Worm (Caenorhabditis elegans) whole organism, L1 larva: Measurements from ENCODE around the gene kdp-1.

Experiments used
- aly-2 ChIP-seq: fragments of 150-350 bp; optimal IDR thresholded peaks from 2 replicates; lab custom pipeline; 2014; ENCODE audit warnings: missing biosample characterization, missing genetic modification characterization
- fos-1 ChIP-seq: fragments of 150-350 bp; optimal IDR thresholded peaks from 2 replicates; lab custom pipeline; 2014; ENCODE audit warnings: missing biosample characterization, missing genetic modification characterization
- isw-1 ChIP-seq: fragments of 200-800 bp; sonication (Bioruptor generic); IDR thresholded peaks from 2 replicates; pipeline ENCODE4 v1.3.6; 2022; ENCODE audit warnings: missing genetic modification characterization, missing compliant biosample characterization
- nhr-11 ChIP-seq: fragments of 150-350 bp; optimal IDR thresholded peaks from 2 replicates; lab custom pipeline; 2014; ENCODE audit warnings: missing biosample characterization, missing genetic modification characterization
- nhr-20 ChIP-seq: sonication (generic microtip); optimal IDR thresholded peaks from 2 replicates; lab custom pipeline; 2016; ENCODE audit warnings: mild to moderate bottlenecking, missing genetic modification characterization, missing compliant biosample characterization
- nhr-28 ChIP-seq: fragments of 150-350 bp; optimal IDR thresholded peaks from 2 replicates; lab custom pipeline; 2014; ENCODE audit warnings: missing biosample characterization, missing genetic modification characterization
- pqm-1 ChIP-seq: sonication (generic microtip); optimal IDR thresholded peaks from 3 replicates; lab custom pipeline; 2017; ENCODE audit warnings: missing biosample characterization, missing genetic modification characterization
- sox-4 ChIP-seq: sonication (generic microtip); optimal IDR thresholded peaks from 2 replicates; lab custom pipeline; 2016; ENCODE audit warnings: missing genetic modification characterization, missing compliant biosample characterization
- ztf-11 ChIP-seq, 2 experiments: sonication (generic microtip); optimal IDR thresholded peaks; 2 replicates each; lab custom pipeline; 2016 to 2017; ENCODE audit warnings: missing genetic modification characterization in 2 of 2, missing biosample characterization in 1 of 2, missing compliant biosample characterization in 1 of 2

DNA sequence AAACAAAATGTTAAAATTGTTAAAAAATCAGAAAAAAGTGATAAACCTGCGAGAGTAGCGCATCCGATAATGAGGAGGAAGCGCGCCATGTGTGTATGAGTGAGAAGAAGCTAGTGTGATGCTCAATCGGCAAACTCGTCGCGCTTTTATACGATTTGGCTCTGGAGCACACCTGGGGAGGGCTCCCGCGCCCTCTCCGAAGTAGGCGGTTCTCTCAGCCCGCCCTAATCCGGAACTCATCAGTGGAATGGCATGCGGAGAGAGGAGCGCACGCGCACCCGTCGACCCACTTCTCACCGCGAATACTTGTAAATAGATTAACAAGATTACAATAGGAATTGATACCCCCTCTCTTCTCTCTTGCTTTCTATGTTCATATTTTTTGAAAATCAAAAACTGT lies 31.3 kb downstream of the kdp-1 start, which contains the start of gene pqn-74:
- TF ChIP-seq nhr-20 (tag; lab: Kevin White, UChicago) (no peak), fos-1 (tag; lab: Kevin White, UChicago) (no peak), nhr-11 (tag; lab: Kevin White, UChicago) (no peak), sox-4 (tag; lab: Kevin White, UChicago) (no peak), ztf-11 (tag; optimal IDR thresholded peaks at IDR 0.05; lab: Kevin White, UChicago) (no peak), pqm-1 (no peak), isw-1 (GFP tag; lab: Robert Waterston, UW) (no peak), nhr-28 (tag; lab: Kevin White, UChicago) (no peak), aly-2 (no peak)
